Worm (Caenorhabditis elegans) whole organism, young adult: ENCODE measurements around the gene hot-7.

Experiments
- C17E4.6 ChIP-seq: fragments of 200-800 bp; sonication (Bioruptor generic); IDR thresholded peaks from 2 replicates; pipeline ENCODE4 v1.3.6; 2022; ENCODE audit warnings: missing genetic modification reagents, missing genetic modification characterization, missing compliant biosample characterization
- F10E7.11 ChIP-seq: sonication (generic microtip); optimal IDR thresholded peaks from 2 replicates; lab custom pipeline; 2017; ENCODE audit warnings: mild to moderate bottlenecking, missing genetic modification characterization, moderate library complexity, missing compliant biosample characterization
- F37B4.10 ChIP-seq: fragments of 200-800 bp; sonication (Bioruptor generic); IDR thresholded peaks from 2 replicates; pipeline ENCODE4 v1.3.6; 2022; ENCODE audit warnings: missing genetic modification characterization, missing compliant biosample characterization
- F39B2.1 ChIP-seq: fragments of 200-800 bp; sonication (Bioruptor generic); IDR thresholded peaks from 2 replicates; pipeline ENCODE4 v1.3.6; 2022; ENCODE audit warnings: missing genetic modification reagents, missing genetic modification characterization, missing compliant biosample characterization
- F52B5.7 ChIP-seq: sonication (generic microtip); optimal IDR thresholded peaks from 2 replicates; lab custom pipeline; 2016; ENCODE audit warnings: mild to moderate bottlenecking, missing genetic modification characterization, missing compliant biosample characterization
- Y95B8A.8 ChIP-seq: fragments of 200-800 bp; sonication (Bioruptor generic); IDR thresholded peaks from 2 replicates; pipeline ENCODE4 v1.3.6; 2022; ENCODE audit warnings: missing genetic modification reagents, missing genetic modification characterization, missing compliant biosample characterization
- aptf-3 ChIP-seq: fragments of 200-800 bp; sonication (Bioruptor generic); IDR thresholded peaks from 2 replicates; pipeline ENCODE4 v1.3.6; 2022; ENCODE audit warnings: missing genetic modification characterization, missing compliant biosample characterization
- atf-7 ChIP-seq: sonication (generic microtip); optimal IDR thresholded peaks from 2 replicates; lab custom pipeline; 2017; ENCODE audit warnings: mild to moderate bottlenecking, missing genetic modification characterization, missing compliant biosample characterization
- attf-5 ChIP-seq: fragments of 200-800 bp; sonication (Bioruptor generic); optimal IDR thresholded peaks from 2 replicates; lab custom pipeline; 2018; ENCODE audit warnings: mild to moderate bottlenecking, missing genetic modification characterization, missing compliant biosample characterization
- bed-1 ChIP-seq: fragments of 200-800 bp; sonication (Bioruptor generic); IDR thresholded peaks from 2 replicates; pipeline ENCODE4 v1.3.6; 2022; ENCODE audit warnings: missing genetic modification reagents, missing genetic modification characterization, missing compliant biosample characterization
- bed-2 ChIP-seq: fragments of 200-800 bp; sonication (Bioruptor generic); IDR thresholded peaks from 2 replicates; pipeline ENCODE4 v1.3.6; 2022; ENCODE audit warnings: missing genetic modification reagents, missing genetic modification characterization, missing compliant biosample characterization
- ccch-3 ChIP-seq: fragments of 200-800 bp; sonication (Bioruptor generic); optimal IDR thresholded peaks from 2 replicates; lab custom pipeline; 2018; ENCODE audit warnings: mild to moderate bottlenecking, missing genetic modification characterization, missing compliant biosample characterization
- ceh-27 ChIP-seq: fragments of 200-800 bp; sonication (Bioruptor generic); optimal IDR thresholded peaks from 2 replicates; lab custom pipeline; 2018; ENCODE audit warnings: mild to moderate bottlenecking, missing genetic modification characterization, moderate library complexity, missing compliant biosample characterization
- efl-1 ChIP-seq: fragments of 150-350 bp; optimal IDR thresholded peaks from 2 replicates; lab custom pipeline; 2014; ENCODE audit warnings: missing biosample characterization, missing genetic modification reagents, missing genetic modification characterization
- egl-44 ChIP-seq: fragments of 200-800 bp; sonication (Bioruptor generic); IDR thresholded peaks from 2 replicates; pipeline ENCODE4 v1.3.6; 2022; ENCODE audit warnings: missing genetic modification reagents, missing genetic modification characterization, missing compliant biosample characterization
- hlh-12 ChIP-seq: sonication (generic microtip); optimal IDR thresholded peaks from 2 replicates; lab custom pipeline; 2016; ENCODE audit warnings: missing genetic modification characterization, missing compliant biosample characterization
- hmg-20 ChIP-seq: fragments of 200-800 bp; sonication (Bioruptor generic); IDR thresholded peaks from 2 replicates; pipeline ENCODE4 v1.3.6; 2022; ENCODE audit warnings: missing genetic modification reagents, missing genetic modification characterization, missing compliant biosample characterization
- hsf-1 ChIP-seq: fragments of 200-800 bp; sonication (Bioruptor generic); IDR thresholded peaks from 2 replicates; pipeline ENCODE4 v1.3.6; 2022; ENCODE audit warnings: missing genetic modification reagents, missing genetic modification characterization, missing compliant biosample characterization
- lag-1 ChIP-seq: fragments of 200-800 bp; sonication (Bioruptor generic); IDR thresholded peaks from 2 replicates; pipeline ENCODE4 v1.3.6; 2022; ENCODE audit warnings: missing genetic modification reagents, missing genetic modification characterization, missing compliant biosample characterization
- lin-26 ChIP-seq: fragments of 200-800 bp; sonication (Bioruptor generic); IDR thresholded peaks from 2 replicates; pipeline ENCODE4 v1.3.6; 2022; ENCODE audit warnings: missing genetic modification reagents, missing genetic modification characterization, missing compliant biosample characterization
- lin-35 ChIP-seq, 3 experiments: fragments of 150-350 bp in 2 of 3; sonication (generic microtip) in 1 of 3; optimal IDR thresholded peaks; 2 replicates each; lab custom pipeline; 2014 to 2018; ENCODE audit warnings: missing biosample characterization in 3 of 3, missing genetic modification characterization in 3 of 3, missing genetic modification reagents in 3 of 3
- lir-1 ChIP-seq: fragments of 200-800 bp; sonication (Bioruptor generic); conservative IDR thresholded peaks from 2 replicates; pipeline ENCODE4 v1.3.6; 2022; ENCODE audit warnings: missing genetic modification reagents, missing genetic modification characterization, missing compliant biosample characterization
- lsl-1 ChIP-seq: fragments of 200-800 bp; sonication (Bioruptor generic); optimal IDR thresholded peaks from 2 replicates; lab custom pipeline; 2018; ENCODE audit warnings: mild to moderate bottlenecking, missing genetic modification characterization, moderate library complexity, missing compliant biosample characterization
- madf-10 ChIP-seq: sonication (generic microtip); optimal IDR thresholded peaks from 2 replicates; lab custom pipeline; 2016; ENCODE audit warnings: mild to moderate bottlenecking, missing genetic modification characterization, missing compliant biosample characterization
- nhr-27 ChIP-seq: fragments of 200-800 bp; sonication (Bioruptor generic); optimal IDR thresholded peaks from 2 replicates; lab custom pipeline; 2018; ENCODE audit warnings: mild to moderate bottlenecking, missing genetic modification characterization, moderate library complexity, missing compliant biosample characterization
- nhr-90 ChIP-seq: sonication (generic microtip); optimal IDR thresholded peaks from 2 replicates; lab custom pipeline; 2016; ENCODE audit warnings: missing genotype, mild to moderate bottlenecking, missing genetic modification characterization, missing compliant biosample characterization
- pbrm-1 ChIP-seq: fragments of 200-800 bp; sonication (Bioruptor generic); IDR thresholded peaks from 2 replicates; pipeline ENCODE4 v1.3.6; 2022; ENCODE audit warnings: missing genetic modification reagents, missing genetic modification characterization, missing compliant biosample characterization
- pha-4 ChIP-seq: fragments of 150-350 bp; sonication (generic microtip); optimal IDR thresholded peaks from 2 replicates; lab custom pipeline; 2014; ENCODE audit warnings: missing biosample characterization, missing genetic modification reagents, missing genetic modification characterization
- rcor-1 ChIP-seq: fragments of 200-800 bp; sonication (Bioruptor generic); IDR thresholded peaks from 2 replicates; pipeline ENCODE4 v1.3.6; 2022; ENCODE audit warnings: missing genetic modification reagents, missing genetic modification characterization, missing compliant biosample characterization
- rpc-1 ChIP-seq, 2 experiments: fragments of 150-350 bp in 1 of 2; sonication (generic microtip) in 1 of 2; optimal IDR thresholded peaks; 2 replicates each; lab custom pipeline; 2014 to 2018; ENCODE audit warnings: missing biosample characterization in 1 of 2, missing genetic modification characterization in 1 of 2, missing genetic modification reagents in 1 of 2, missing genotype in 1 of 2
- snpc-1.1 ChIP-seq: sonication (generic microtip); optimal IDR thresholded peaks from 2 replicates; lab custom pipeline; 2017; ENCODE audit warnings: missing genetic modification characterization, mild to moderate bottlenecking, missing compliant biosample characterization, antibody characterized with exemption, moderate library complexity, missing genotype, missing genetic modification reagents; ENCODE audit not compliant: insufficient read depth
- snpc-1.3 ChIP-seq: sonication (generic microtip); optimal IDR thresholded peaks from 2 replicates; lab custom pipeline; 2017; ENCODE audit warnings: missing genetic modification characterization, mild to moderate bottlenecking, missing compliant biosample characterization, antibody characterized with exemption, moderate library complexity, missing genotype, missing genetic modification reagents; ENCODE audit not compliant: insufficient read depth
- sptf-2 ChIP-seq: fragments of 200-800 bp; sonication (Bioruptor generic); optimal IDR thresholded peaks from 2 replicates; lab custom pipeline; 2018; ENCODE audit warnings: mild to moderate bottlenecking, missing genetic modification characterization, missing compliant biosample characterization
- tlf-1 ChIP-seq: fragments of 200-800 bp; sonication (Bioruptor generic); optimal IDR thresholded peaks from 2 replicates; lab custom pipeline; 2018; ENCODE audit warnings: mild to moderate bottlenecking, missing genetic modification characterization, missing compliant biosample characterization
- unc-130 ChIP-seq: sonication (generic microtip); optimal IDR thresholded peaks from 2 replicates; lab custom pipeline; 2016; ENCODE audit warnings: missing genetic modification reagents, missing genetic modification characterization, missing compliant biosample characterization
- zfh-2 ChIP-seq: fragments of 200-800 bp; sonication (Bioruptor generic); conservative IDR thresholded peaks from 2 replicates; pipeline ENCODE4 v1.3.6; 2022; ENCODE audit warnings: missing genetic modification reagents, missing genetic modification characterization, missing compliant biosample characterization
- ztf-22 ChIP-seq: fragments of 200-800 bp; sonication (Bioruptor generic); optimal IDR thresholded peaks from 2 replicates; lab custom pipeline; 2018; ENCODE audit warnings: mild to moderate bottlenecking, missing genetic modification characterization, moderate library complexity, missing compliant biosample characterization
- ztf-28 ChIP-seq: fragments of 200-800 bp; sonication (Bioruptor generic); IDR thresholded peaks from 2 replicates; pipeline ENCODE4 v1.3.6; 2022; ENCODE audit warnings: missing genetic modification reagents, missing genetic modification characterization, missing compliant biosample characterization
- ztf-3 ChIP-seq: fragments of 200-800 bp; sonication (Bioruptor generic); optimal IDR thresholded peaks from 2 replicates; lab custom pipeline; 2018; ENCODE audit warnings: mild to moderate bottlenecking, missing genetic modification characterization, missing compliant biosample characterization
- ztf-6 ChIP-seq: fragments of 200-800 bp; sonication (Bioruptor generic); IDR thresholded peaks from 2 replicates; pipeline ENCODE4 v1.3.6; 2022; ENCODE audit warnings: missing genetic modification reagents, missing genetic modification characterization, missing compliant biosample characterization

Gene hot-7

ce11 chrII:14247748-14248502 is 36.7 kb downstream of the hot-7 start (continued):
- TF ChIP-seq rcor-1 (0 out of 2 replicates have a peak, but pooled peaks have one; percentile 42), rpc-1 (optimal IDR thresholded peaks at IDR 0.05; lab: Kevin White, UChicago) (no peak), rpc-1 (tag; optimal IDR thresholded peaks at IDR 0.05; lab: Kevin White, UChicago) (no peak), attf-5 (GFP tag; lab: Kevin White, UChicago) (peak; percentile 29), lin-26 (GFP tag; lab: Robert Waterston, UW) (no peak), zfh-2 (peak; percentile 70), nhr-90 (tag; lab: Kevin White, UChicago) (no peak), hmg-20 (no peak), ztf-3 (no peak), unc-130 (GFP tag; lab: Kevin White, UChicago) (no peak), ceh-27 (GFP tag; lab: Kevin White, UChicago) (no peak), F52B5.7 (no peak), atf-7 (no peak), C17E4.6 (GFP tag; lab: Robert Waterston, UW) (no peak), Y95B8A.8 (GFP tag; lab: Robert Waterston, UW) (no peak), snpc-1.1 (tag; lab: Kevin White, UChicago) (no peak), ztf-28 (GFP tag; lab: Robert Waterston, UW) (no peak), hlh-12 (tag; lab: Kevin White, UChicago) (no peak), ztf-22 (GFP tag; lab: Kevin White, UChicago) (no peak), pbrm-1 (GFP tag; lab: Robert Waterston, UW) (no peak), tlf-1 (GFP tag; lab: Kevin White, UChicago) (no peak), aptf-3 (GFP tag; lab: Robert Waterston, UW) (no peak), lag-1 (GFP tag; lab: Robert Waterston, UW) (no peak), snpc-1.3 (tag; lab: Kevin White, UChicago) (no peak), sptf-2 (GFP tag; lab: Kevin White, UChicago) (no peak), F39B2.1 (GFP tag; lab: Robert Waterston, UW) (no peak), nhr-27 (no peak), lsl-1 (GFP tag; lab: Kevin White, UChicago) (no peak), F10E7.11 (tag; lab: Kevin White, UChicago) (no peak), lir-1 (GFP tag; lab: Robert Waterston, UW) (no peak), pha-4 (tag; lab: Kevin White, UChicago) (no peak), F37B4.10 (no peak), bed-1 (GFP tag; lab: Robert Waterston, UW) (no peak), bed-2 (no peak), efl-1 (GFP tag; lab: Kevin White, UChicago) (no peak), hsf-1 (0 out of 2 replicates have a peak, but pooled peaks have one; percentile 5), egl-44 (GFP tag; lab: Robert Waterston, UW) (no peak), ccch-3 (no peak), madf-10 (tag; lab: Kevin White, UChicago) (no peak), ztf-6 (GFP tag; lab: Robert Waterston, UW) (no peak), lin-35 (GFP tag; optimal IDR thresholded peaks at IDR 0.05; lab: Kevin White, UChicago) (no peak)
